Fruit fly (Drosophila melanogaster): ENCODE measurements around the gene CG34456.

Gene CG34456

dm6 chr3L:9410754-9411423, 49.0 kb downstream of the CG34456 start, which contains the start of the genes CG4022 and Cpsf5 (continued):
- TF ChIP-seq kah (GFP tag; optimal IDR thresholded peaks at IDR 0.05) (peak; percentile 22), ewg (GFP tag; optimal IDR thresholded peaks at IDR 0.05) (peak; percentile 79), CG6254 (GFP tag; optimal IDR thresholded peaks at IDR 0.05) (peak; percentile 51), CG11504 (tag; optimal IDR thresholded peaks at IDR 0.05) (peak; percentile 82), knrl (GFP tag; IDR thresholded peaks at IDR 0.05; ENCODE audit: partially characterized antibody) (peak; percentile 61), E2f1 (GFP tag; IDR thresholded peaks at IDR 0.05) (peak; percentile 79), Hr3 (GFP tag; optimal IDR thresholded peaks at IDR 0.05) (peak; percentile 75), CG12236 (GFP tag; optimal IDR thresholded peaks at IDR 0.05) (no peak), CG15696 (tag; optimal IDR thresholded peaks at IDR 0.05) (peak; percentile 85), pan (optimal IDR thresholded peaks at IDR 0.05) (no peak), pan (GFP tag; optimal IDR thresholded peaks at IDR 0.05 in 1 of 2, IDR thresholded peaks at IDR 0.05 in 1 of 2) (peak in 1 of 2 experiments; percentile 86), dmrt99B (tag; optimal IDR thresholded peaks at IDR 0.05) (no peak), lbe (GFP tag; optimal IDR thresholded peaks at IDR 0.05) (peak; percentile 66), CG7556 (GFP tag; optimal IDR thresholded peaks at IDR 0.05) (peak; percentile 78), sr (GFP tag; IDR thresholded peaks at IDR 0.05) (0 out of 3 replicates have a peak, but pooled peaks have one; percentile 17), crc (GFP tag; optimal IDR thresholded peaks at IDR 0.05) (no peak), CG17912 (GFP tag; optimal IDR thresholded peaks at IDR 0.05) (peak; percentile 56), Tbp (GFP tag; optimal IDR thresholded peaks at IDR 0.05) (no peak), sisA (GFP tag; IDR thresholded peaks at IDR 0.05) (peak; percentile 82), pum (GFP tag; optimal IDR thresholded peaks at IDR 0.05) (peak; percentile 61), sob (GFP tag; IDR thresholded peaks at IDR 0.05) (peak; percentile 87), pfk (GFP tag; optimal IDR thresholded peaks at IDR 0.05) (no peak), CG4730 (GFP tag; IDR thresholded peaks at IDR 0.05) (peak; percentile 62), CG17829 (tag; optimal IDR thresholded peaks at IDR 0.05) (peak; percentile 91), btn (GFP tag; optimal IDR thresholded peaks at IDR 0.05) (no peak), CG4820 (GFP tag; optimal IDR thresholded peaks at IDR 0.05) (peak; percentile 61), CG11398 (GFP tag; optimal IDR thresholded peaks at IDR 0.05) (no peak), eyg (GFP tag; optimal IDR thresholded peaks at IDR 0.05) (peak; percentile 2), fd96Cb (tag; optimal IDR thresholded peaks at IDR 0.05) (peak; percentile 68), HLH54F (GFP tag; optimal IDR thresholded peaks at IDR 0.05) (peak; percentile 75), CG10543 (GFP tag; optimal IDR thresholded peaks at IDR 0.05) (peak; percentile 92), zen2 (GFP tag; IDR thresholded peaks at IDR 0.05; ENCODE audit: partially characterized antibody) (no peak; the same call in 2 of the 3 replicates), seq (GFP tag; IDR thresholded peaks at IDR 0.05) (peak; percentile 74), Nf-YB (GFP tag; optimal IDR thresholded peaks at IDR 0.05) (peak; percentile 70), CG6683 (GFP tag; optimal IDR thresholded peaks at IDR 0.05) (peak; percentile 53), CG7963 (GFP tag; IDR thresholded peaks at IDR 0.05; ENCODE audit: partially characterized antibody) (no peak), CG7987 (GFP tag; optimal IDR thresholded peaks at IDR 0.05) (no peak), CG34224 (GFP tag; IDR thresholded peaks at IDR 0.05; ENCODE audit: partially characterized antibody) (no peak), CG3995 (GFP tag; optimal IDR thresholded peaks at IDR 0.05) (peak; percentile 6), Ravus (GFP tag; IDR thresholded peaks at IDR 0.05) (peak; percentile 25; the same call in 1 of the 2 replicates), CG3838 (GFP tag; optimal IDR thresholded peaks at IDR 0.05) (peak; percentile 74), CG12942 (GFP tag; optimal IDR thresholded peaks at IDR 0.05) (peak; percentile 73), CG8388 (GFP tag; optimal IDR thresholded peaks at IDR 0.05) (peak; percentile 78), CG1832 (GFP tag; optimal IDR thresholded peaks at IDR 0.05) (no peak), gt (GFP tag; IDR thresholded peaks at IDR 0.05) (peak; percentile 40; the same call in 1 of the 2 replicates), bigmax (GFP tag; optimal IDR thresholded peaks at IDR 0.05) (peak; percentile 34), ac (GFP tag; optimal IDR thresholded peaks at IDR 0.05) (peak; percentile 20), disco-r (GFP tag; optimal IDR thresholded peaks at IDR 0.05) (no peak), hkb (optimal IDR thresholded peaks at IDR 0.05) (no peak), hkb (GFP tag; IDR thresholded peaks at IDR 0.05) (peak; percentile 87)

All from whole organism, embryonic.